Fruit fly (Drosophila melanogaster) whole organism, wandering third instar larva: ENCODE data around the gene CG43057.

Source experiments
- CG32264 ChIP-seq: fragments of 200-800 bp; sonication (Bioruptor generic); optimal IDR thresholded peaks from 2 replicates; lab custom pipeline; 2016; ENCODE audit warnings: missing biosample characterization, missing genetic modification characterization
- CrebA ChIP-seq: fragments of 200-800 bp; sonication (Bioruptor generic); optimal IDR thresholded peaks from 2 replicates; lab custom pipeline; 2016; ENCODE audit warnings: missing biosample characterization, mild to moderate bottlenecking, missing genetic modification characterization, borderline replicate concordance
- Myc ChIP-seq: fragments of >200 bp; optimal IDR thresholded peaks from 2 replicates; lab custom pipeline; 2017
- OdsH ChIP-seq: fragments of 200-800 bp; sonication (Bioruptor generic); optimal IDR thresholded peaks from 2 replicates; lab custom pipeline; 2016; ENCODE audit warnings: missing biosample characterization, mild to moderate bottlenecking, missing genetic modification characterization
- Rel ChIP-seq, 2 experiments: fragments of 200-800 bp; sonication (Bioruptor generic) in 1 of 2; optimal IDR thresholded peaks; 2 replicates in 1 of 2; 3 replicates in 1 of 2; lab custom pipeline; 2016 to 2019; ENCODE audit warnings: mild to moderate bottlenecking in 2 of 2, missing biosample characterization in 2 of 2, missing genetic modification characterization in 2 of 2, moderate library complexity in 1 of 2
- jim ChIP-seq: fragments of 175-275, 200-325 bp; sonication (Bioruptor generic); optimal IDR thresholded peaks from 2 replicates; lab custom pipeline; 2016; ENCODE audit warnings: missing biosample characterization, mild to moderate bottlenecking, missing genetic modification characterization
- pan ChIP-seq: fragments of >200 bp; optimal IDR thresholded peaks from 2 replicates; lab custom pipeline; 2017
- psq ChIP-seq: fragments of 200-800 bp; sonication (Bioruptor generic); optimal IDR thresholded peaks from 3 replicates; lab custom pipeline; 2017; ENCODE audit warnings: missing biosample characterization, mild to moderate bottlenecking, missing genetic modification characterization, moderate library complexity
- sv ChIP-seq: fragments of 200-800 bp; sonication (Bioruptor generic); optimal IDR thresholded peaks from 3 replicates; lab custom pipeline; 2016; ENCODE audit warnings: missing biosample characterization, missing genetic modification characterization
- usp ChIP-seq: fragments of >200 bp; optimal IDR thresholded peaks from 2 replicates; lab custom pipeline; 2017; ENCODE audit warnings: missing biosample characterization, missing genetic modification characterization

DNA sequence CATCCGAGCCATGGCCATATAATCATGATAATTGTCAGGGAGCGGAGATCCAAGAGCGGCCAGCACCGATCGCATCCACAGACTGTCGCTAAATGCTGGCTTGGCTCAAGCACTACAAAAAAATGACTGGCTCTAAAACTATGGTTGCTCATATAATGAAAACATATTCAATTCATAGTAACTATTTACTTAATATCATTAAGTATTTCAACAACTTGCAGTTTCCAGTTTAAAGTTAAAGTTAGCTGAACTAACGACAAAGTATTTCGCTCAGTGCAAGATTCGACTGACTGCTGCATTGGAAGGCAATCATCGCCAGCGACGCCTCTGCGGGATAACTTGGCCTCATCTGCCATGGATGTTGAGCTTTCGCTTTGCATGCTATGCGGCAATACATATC is 27.1 kb upstream of the CG43057 start:
- TF ChIP-seq jim (GFP tag; lab: Kevin White, UChicago) = no peak
- TF ChIP-seq CrebA (GFP tag; lab: Kevin White, UChicago) = no peak
- no peak for TF ChIP-seq CG32264
- TF ChIP-seq OdsH (GFP tag; lab: Kevin White, UChicago) = peak; percentile 0
- peak; percentile 1 for TF ChIP-seq psq (GFP tag; lab: Kevin White, UChicago)
- TF ChIP-seq sv (GFP tag; lab: Kevin White, UChicago) = no peak
- no peak for TF ChIP-seq Myc (lab: Kevin White, UChicago)
- TF ChIP-seq usp = no peak
- TF ChIP-seq pan = no peak
- TF ChIP-seq Rel (GFP tag; optimal IDR thresholded peaks at IDR 0.05; lab: Kevin White, UChicago) = no peak
- no peak for TF ChIP-seq Rel (tag; optimal IDR thresholded peaks at IDR 0.05; lab: Kevin White, UChicago)
